Fruit fly (Drosophila melanogaster) whole organism, embryonic: Measurements from ENCODE around the gene CG17325.

Experiments
- Awh ChIP-seq: fragments of 200-800 bp; sonication (Bioruptor generic); IDR thresholded peaks from 2 replicates; pipeline ENCODE4, ENCODE4 v1.3.6; 2022; ENCODE audit warnings: missing biosample characterization, missing genetic modification characterization
- Bgb ChIP-seq: fragments of 200-800 bp; sonication (Bioruptor generic); IDR thresholded peaks from 2 replicates; pipeline ENCODE4 v1.3.6; 2022; ENCODE audit warnings: missing biosample characterization, missing genetic modification characterization; ENCODE audit not compliant: partially characterized antibody
- Bteb2 ChIP-seq: fragments of 200-800 bp; sonication (Bioruptor generic); optimal IDR thresholded peaks from 2 replicates; lab custom pipeline; 2016; ENCODE audit warnings: missing biosample characterization, missing genetic modification characterization
- CG10431 ChIP-seq: fragments of 200-800 bp; sonication (Bioruptor generic); optimal IDR thresholded peaks from 3 replicates; lab custom pipeline; 2018; ENCODE audit warnings: missing biosample characterization, mild to moderate bottlenecking, missing genetic modification characterization
- CG12744 ChIP-seq: fragments of 200-800 bp; sonication (Bioruptor generic); optimal IDR thresholded peaks from 2 replicates; lab custom pipeline; 2016; ENCODE audit warnings: missing biosample characterization, missing genetic modification characterization
- CG15011 ChIP-seq: fragments of 200-800 bp; sonication (Bioruptor generic); optimal IDR thresholded peaks from 3 replicates; lab custom pipeline; 2018; ENCODE audit warnings: missing biosample characterization, mild to moderate bottlenecking, missing genetic modification characterization
- CG1602 ChIP-seq: fragments of 200-800 bp; sonication (Bioruptor generic); optimal IDR thresholded peaks from 3 replicates; lab custom pipeline; 2016; ENCODE audit warnings: missing biosample characterization, missing genetic modification characterization
- CG17802 ChIP-seq: fragments of 200-800 bp; sonication (Bioruptor generic); optimal IDR thresholded peaks from 2 replicates; lab custom pipeline; 2018; ENCODE audit warnings: missing biosample characterization, mild to moderate bottlenecking, missing genetic modification characterization, moderate library complexity
- CG18262 ChIP-seq: fragments of 200-800 bp; optimal IDR thresholded peaks from 3 replicates; lab custom pipeline; 2019; ENCODE audit warnings: missing biosample characterization, mild to moderate bottlenecking, missing genetic modification characterization, moderate library complexity
- CG2199 ChIP-seq: fragments of 200-800 bp; sonication (Bioruptor generic); IDR thresholded peaks from 3 replicates; pipeline ENCODE4 v1.3.6; 2022; ENCODE audit warnings: missing biosample characterization, missing genetic modification characterization
- CG33213 ChIP-seq: fragments of 200-800 bp; sonication (Bioruptor generic); optimal IDR thresholded peaks from 3 replicates; lab custom pipeline; 2016; ENCODE audit warnings: missing biosample characterization, missing genetic modification characterization
- CG43689 ChIP-seq: fragments of 200-800 bp; sonication (Bioruptor generic); IDR thresholded peaks from 2 replicates; pipeline ENCODE4 v1.3.6; 2022; ENCODE audit warnings: missing biosample characterization, missing genetic modification characterization
- CG4404 ChIP-seq: fragments of 200-800 bp; sonication (Bioruptor generic); IDR thresholded peaks from 2 replicates; pipeline ENCODE4 v1.3.6; 2022; ENCODE audit warnings: missing biosample characterization, missing genetic modification characterization
- CG5245 ChIP-seq: fragments of 200-800 bp; sonication (Bioruptor generic); optimal IDR thresholded peaks from 3 replicates; lab custom pipeline; 2016; ENCODE audit warnings: missing biosample characterization, missing genetic modification characterization
- CG6272 ChIP-seq: fragments of 200-800 bp; sonication (Bioruptor generic); IDR thresholded peaks from 2 replicates; pipeline ENCODE4 v1.3.6; 2022; ENCODE audit warnings: missing biosample characterization, missing genetic modification characterization
- CG7271 ChIP-seq: fragments of 200-800 bp; sonication (Bioruptor generic); optimal IDR thresholded peaks from 2 replicates; lab custom pipeline; 2018; ENCODE audit warnings: missing biosample characterization, mild to moderate bottlenecking, missing genetic modification characterization, moderate library complexity
- CG8290 ChIP-seq, 3 experiments: fragments of 200-800 bp; sonication (Bioruptor generic); optimal IDR thresholded peaks; 2 replicates each; lab custom pipeline; 2016 to 2019; ENCODE audit warnings: missing biosample characterization in 3 of 3, missing genetic modification characterization in 3 of 3, mild to moderate bottlenecking in 2 of 3, moderate library complexity in 1 of 3
- CG9797 ChIP-seq: fragments of 200-800 bp; sonication (Bioruptor generic); optimal IDR thresholded peaks from 3 replicates; lab custom pipeline; 2018; ENCODE audit warnings: missing biosample characterization, mild to moderate bottlenecking, missing genetic modification characterization
- Gsc ChIP-seq: fragments of 200-800 bp; sonication (Bioruptor generic); IDR thresholded peaks from 2 replicates; pipeline ENCODE4 v1.3.6; 2022; ENCODE audit warnings: missing biosample characterization, missing genetic modification characterization
- Gug ChIP-seq: fragments of 200-800 bp; sonication (Bioruptor generic); IDR thresholded peaks from 4 replicates; pipeline ENCODE4 v1.3.6; 2022; ENCODE audit warnings: missing biosample characterization, missing genetic modification characterization
- Hey ChIP-seq: fragments of 200-800 bp; sonication (Bioruptor generic); optimal IDR thresholded peaks from 3 replicates; lab custom pipeline; 2018; ENCODE audit warnings: missing biosample characterization, mild to moderate bottlenecking, missing genetic modification characterization
- HmgZ ChIP-seq: fragments of 200-800 bp; sonication (Bioruptor generic); optimal IDR thresholded peaks from 2 replicates; lab custom pipeline; 2018; ENCODE audit warnings: missing biosample characterization, mild to moderate bottlenecking, missing genetic modification characterization
- Lhr ChIP-seq: fragments of 200-800 bp; sonication (Bioruptor generic); optimal IDR thresholded peaks from 3 replicates; lab custom pipeline; 2017; ENCODE audit warnings: mild to moderate bottlenecking, missing biosample characterization, missing genetic modification reagents, missing genetic modification characterization
- Meics ChIP-seq: fragments of 200-800 bp; sonication (Bioruptor generic); optimal IDR thresholded peaks from 2 replicates; lab custom pipeline; 2017; ENCODE audit warnings: missing biosample characterization, mild to moderate bottlenecking, missing genetic modification characterization
- Nf-YA ChIP-seq: fragments of 200-800 bp; sonication (Bioruptor generic); IDR thresholded peaks from 2 replicates; pipeline ENCODE4 v1.3.6; 2022; ENCODE audit warnings: missing biosample characterization, missing genetic modification characterization
- Nf-YB ChIP-seq: fragments of 200-800 bp; sonication (Bioruptor generic); optimal IDR thresholded peaks from 3 replicates; lab custom pipeline; 2019; ENCODE audit warnings: missing biosample characterization, mild to moderate bottlenecking, missing genetic modification characterization, moderate library complexity
- Sox102F ChIP-seq: fragments of 200-800 bp; sonication (Bioruptor generic); optimal IDR thresholded peaks from 2 replicates; lab custom pipeline; 2018; ENCODE audit warnings: missing biosample characterization, mild to moderate bottlenecking, missing genetic modification characterization, moderate library complexity
- Ssrp ChIP-seq: fragments of 200-800 bp; sonication (Bioruptor generic); optimal IDR thresholded peaks from 2 replicates; lab custom pipeline; 2018; ENCODE audit warnings: missing biosample characterization, mild to moderate bottlenecking, missing genetic modification characterization, moderate library complexity
- Trl ChIP-seq, 3 experiments: fragments of >200 bp in 2 of 3; fragments of 200-800 bp in 1 of 3; sonication (Bioruptor generic) in 1 of 3; optimal IDR thresholded peaks; 2 replicates in 1 of 3; 3 replicates in 2 of 3; lab custom pipeline; 2016 to 2017; ENCODE audit warnings: missing biosample characterization in 1 of 3, missing genetic modification characterization in 1 of 3
- Usf ChIP-seq: fragments of 200-800 bp; sonication (Bioruptor generic); optimal IDR thresholded peaks from 2 replicates; lab custom pipeline; 2017; ENCODE audit warnings: missing genotype, missing biosample characterization, missing genetic modification characterization
- Xrp1 ChIP-seq: fragments of 200-800 bp; sonication (Bioruptor generic); IDR thresholded peaks from 2 replicates; pipeline ENCODE4 v1.3.6; 2022; ENCODE audit warnings: missing biosample characterization, missing genetic modification characterization
- al ChIP-seq: fragments of 200-800 bp; sonication (Bioruptor generic); IDR thresholded peaks from 2 replicates; pipeline ENCODE4 v1.3.6; 2022; ENCODE audit warnings: missing biosample characterization, missing genetic modification characterization
- ase ChIP-seq: fragments of 200-800 bp; sonication (Bioruptor generic); IDR thresholded peaks from 3 replicates; pipeline ENCODE4 v1.3.6; 2022; ENCODE audit warnings: missing biosample characterization, missing genetic modification characterization
- ato ChIP-seq: fragments of 200-800 bp; sonication (Bioruptor generic); IDR thresholded peaks from 2 replicates; pipeline ENCODE4 v1.3.6; 2022; ENCODE audit warnings: missing biosample characterization, missing genetic modification characterization; ENCODE audit not compliant: partially characterized antibody
- br ChIP-seq: fragments of >200 bp; optimal IDR thresholded peaks from 2 replicates; lab custom pipeline; 2017
- cas ChIP-seq: fragments of 200-800 bp; sonication (Bioruptor generic); IDR thresholded peaks from 2 replicates; pipeline ENCODE4 v1.3.6; 2022; ENCODE audit warnings: missing biosample characterization, missing genetic modification characterization
- chn ChIP-seq: fragments of 200-800 bp; sonication (Bioruptor generic); optimal IDR thresholded peaks from 2 replicates; lab custom pipeline; 2016; ENCODE audit warnings: missing biosample characterization, missing genetic modification characterization
- eve ChIP-seq, 2 experiments: fragments of >200 bp; optimal IDR thresholded peaks; 2 replicates each; lab custom pipeline; 2017; ENCODE audit warnings: missing biosample characterization in 2 of 2, missing genetic modification characterization in 2 of 2
- hb ChIP-seq: fragments of 200-800 bp; sonication (Bioruptor generic); IDR thresholded peaks from 3 replicates; pipeline ENCODE4 v1.3.6; 2022; ENCODE audit warnings: missing biosample characterization, missing genetic modification characterization; ENCODE audit not compliant: partially characterized antibody
- ind ChIP-seq: fragments of 200-800 bp; sonication (Bioruptor generic); optimal IDR thresholded peaks from 3 replicates; lab custom pipeline; 2016; ENCODE audit warnings: missing biosample characterization, missing genetic modification characterization
- inv ChIP-seq: fragments of 200-800 bp; sonication (Bioruptor generic); IDR thresholded peaks from 2 replicates; pipeline ENCODE4 v1.3.6; 2022; ENCODE audit warnings: missing biosample characterization, missing genetic modification characterization; ENCODE audit not compliant: partially characterized antibody
- pho ChIP-seq: fragments of 200-800 bp; sonication (Bioruptor generic); optimal IDR thresholded peaks from 2 replicates; lab custom pipeline; 2016; ENCODE audit warnings: missing biosample characterization, missing genetic modification characterization
- ranshi ChIP-seq: fragments of 200-800 bp; sonication (Bioruptor generic); IDR thresholded peaks from 2 replicates; pipeline ENCODE4 v1.3.6; 2022; ENCODE audit warnings: missing biosample characterization, missing genetic modification characterization
- sc ChIP-seq, 3 experiments: fragments of >200 bp in 2 of 3; fragments of 200-800 bp in 1 of 3; sonication (Bioruptor generic) in 1 of 3; optimal IDR thresholded peaks; 2 replicates in 2 of 3; 3 replicates in 1 of 3; lab custom pipeline; 2017; ENCODE audit warnings: mild to moderate bottlenecking in 1 of 3, missing biosample characterization in 1 of 3, missing genetic modification characterization in 1 of 3, missing genetic modification reagents in 1 of 3
- schlank ChIP-seq: fragments of 200-800 bp; sonication (Bioruptor generic); optimal IDR thresholded peaks from 2 replicates; lab custom pipeline; 2018; ENCODE audit warnings: missing biosample characterization, mild to moderate bottlenecking, missing genetic modification characterization
- scrt ChIP-seq: fragments of 200-800 bp; sonication (Bioruptor generic); optimal IDR thresholded peaks from 2 replicates; lab custom pipeline; 2018; ENCODE audit warnings: missing biosample characterization, mild to moderate bottlenecking, missing genetic modification characterization, moderate library complexity
- sens-2 ChIP-seq: fragments of 200-800 bp; sonication (Bioruptor generic); IDR thresholded peaks from 2 replicates; pipeline ENCODE4 v1.3.6; 2022; ENCODE audit warnings: missing biosample characterization, missing genetic modification characterization
- stwl ChIP-seq: fragments of 200-800 bp; sonication (Bioruptor generic); optimal IDR thresholded peaks from 3 replicates; lab custom pipeline; 2018; ENCODE audit warnings: missing biosample characterization, mild to moderate bottlenecking, missing genetic modification characterization, moderate library complexity
- sug ChIP-seq: fragments of 200-800 bp; optimal IDR thresholded peaks from 2 replicates; lab custom pipeline; 2019; ENCODE audit warnings: missing biosample characterization, mild to moderate bottlenecking, missing genetic modification characterization, moderate library complexity
- tna ChIP-seq: fragments of 200-800 bp; sonication (Bioruptor generic); IDR thresholded peaks from 2 replicates; pipeline ENCODE4 v1.3.6; 2022; ENCODE audit warnings: missing biosample characterization, missing genetic modification characterization; ENCODE audit not compliant: partially characterized antibody

Gene CG17325

dm6 chr2L:18822805-18823204 is 10.4 kb downstream of the CG17325 start (continued):
- TF ChIP-seq inv (GFP tag; lab: Robert Waterston, UW) (no peak), Usf (GFP tag; lab: Kevin White, UChicago) (no peak), Ssrp (tag; lab: Kevin White, UChicago) (no peak), Nf-YA (no peak), CG10431 (GFP tag; lab: Kevin White, UChicago) (peak; percentile 66), CG12744 (GFP tag; lab: Kevin White, UChicago) (no peak), Lhr (peak; percentile 50), hb (GFP tag; lab: Robert Waterston, UW) (no peak), CG9797 (GFP tag; lab: Kevin White, UChicago) (no peak), CG7271 (no peak), eve (GFP tag; optimal IDR thresholded peaks at IDR 0.05; lab: Kevin White, UChicago) (no peak), CG17802 (tag; lab: Kevin White, UChicago) (no peak), ato (no peak), cas (GFP tag; lab: Robert Waterston, UW) (no peak), sens-2 (GFP tag; lab: Robert Waterston, UW) (0 out of 2 replicates have a peak, but pooled peaks have one; percentile 38), CG8290 (GFP tag; optimal IDR thresholded peaks at IDR 0.05; lab: Kevin White, UChicago) (no peak), CG8290 (tag; optimal IDR thresholded peaks at IDR 0.05; lab: Kevin White, UChicago) (peak; percentile 60 to 69), CG2199 (GFP tag; lab: Robert Waterston, UW) (no peak), CG6272 (GFP tag; lab: Robert Waterston, UW) (no peak), CG43689 (GFP tag; lab: Robert Waterston, UW) (0 out of 2 replicates have a peak, but pooled peaks have one; percentile 23), ase (GFP tag; lab: Robert Waterston, UW) (no peak), sug (tag; lab: Kevin White, UChicago) (no peak), CG18262 (tag; lab: Kevin White, UChicago) (peak; percentile 36), Awh (peak; percentile 78; the same call in 1 of the 2 replicates), CG1602 (GFP tag; lab: Kevin White, UChicago) (peak; percentile 24), Gsc (GFP tag; lab: Robert Waterston, UW) (no peak), CG5245 (GFP tag; lab: Kevin White, UChicago) (no peak), stwl (no peak), tna (GFP tag; lab: Robert Waterston, UW) (no peak), Sox102F (peak; percentile 17), Bgb (no peak), pho (GFP tag; lab: Kevin White, UChicago) (no peak), br (lab: Kevin White, UChicago) (no peak), Bteb2 (no peak), chn (no peak), CG15011 (GFP tag; lab: Kevin White, UChicago) (peak; percentile 45), sc (optimal IDR thresholded peaks at IDR 0.05; lab: Kevin White, UChicago) (no peak), sc (GFP tag; optimal IDR thresholded peaks at IDR 0.05; lab: Kevin White, UChicago) (peak; percentile 47), Hey (tag; lab: Kevin White, UChicago) (peak; percentile 12), al (GFP tag; lab: Robert Waterston, UW) (no peak), Gug (no peak), ranshi (peak; percentile 30; the same call in 1 of the 2 replicates), Nf-YB (no peak), ind (GFP tag; lab: Kevin White, UChicago) (no peak), Xrp1 (GFP tag; lab: Robert Waterston, UW) (peak; percentile 77), schlank (tag; lab: Kevin White, UChicago) (no peak), CG33213 (GFP tag; lab: Kevin White, UChicago) (peak; percentile 60), Trl (optimal IDR thresholded peaks at IDR 0.05; lab: Kevin White, UChicago) (no peak), Trl (GFP tag; optimal IDR thresholded peaks at IDR 0.05; lab: Kevin White, UChicago) (peak; percentile 46), scrt (GFP tag; lab: Kevin White, UChicago) (no peak), CG4404 (GFP tag; lab: Robert Waterston, UW) (no peak), Meics (peak; percentile 23), HmgZ (tag; lab: Kevin White, UChicago) (no peak)
